Fruit fly (Drosophila melanogaster): ENCODE results near the gene Ddrgk1.
A peak's percentile ranks its signal among the peaks of the same experiment; 100 is the strongest.

Ddrgk1 gene

DNA sequence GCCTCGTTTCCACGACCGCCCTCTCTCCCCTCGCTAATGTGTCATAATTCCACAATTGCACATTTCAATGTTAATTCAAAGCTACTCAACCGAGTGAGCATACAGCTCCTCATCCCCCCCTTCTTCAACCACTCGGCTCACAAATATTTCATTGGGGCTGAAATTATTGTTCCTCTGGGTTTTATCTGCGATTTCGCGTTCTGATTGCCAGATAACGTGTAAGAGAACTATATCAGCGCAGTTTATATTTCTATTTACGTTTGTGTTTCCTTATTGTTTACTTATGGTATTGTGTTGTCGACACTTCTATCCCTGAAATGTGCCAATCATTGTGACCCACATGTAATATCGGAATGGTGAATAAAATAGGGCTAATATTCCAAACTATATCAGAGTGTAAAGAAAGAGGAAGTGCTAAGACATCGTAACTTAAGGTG is 8.1 kb upstream of the Ddrgk1 start (continued):
- TF ChIP-seq CG11093 (GFP tag; IDR thresholded peaks at IDR 0.05) (no peak), CG34422 (GFP tag; IDR thresholded peaks at IDR 0.05) (no peak), ac (GFP tag; optimal IDR thresholded peaks at IDR 0.05) (no peak), CG8765 (GFP tag; IDR thresholded peaks at IDR 0.05) (no peak), sens (GFP tag) (no peak), HHEX (GFP tag; optimal IDR thresholded peaks at IDR 0.05) (no peak), Ravus (GFP tag; IDR thresholded peaks at IDR 0.05) (no peak), Atf3 (GFP tag; optimal IDR thresholded peaks at IDR 0.05) (no peak), CG7839 (tag; optimal IDR thresholded peaks at IDR 0.05) (no peak), CG6654 (GFP tag; optimal IDR thresholded peaks at IDR 0.05) (no peak), jigr1 (GFP tag; IDR thresholded peaks at IDR 0.05) (no peak), zfh2 (GFP tag; optimal IDR thresholded peaks at IDR 0.05) (no peak)

DNA sequence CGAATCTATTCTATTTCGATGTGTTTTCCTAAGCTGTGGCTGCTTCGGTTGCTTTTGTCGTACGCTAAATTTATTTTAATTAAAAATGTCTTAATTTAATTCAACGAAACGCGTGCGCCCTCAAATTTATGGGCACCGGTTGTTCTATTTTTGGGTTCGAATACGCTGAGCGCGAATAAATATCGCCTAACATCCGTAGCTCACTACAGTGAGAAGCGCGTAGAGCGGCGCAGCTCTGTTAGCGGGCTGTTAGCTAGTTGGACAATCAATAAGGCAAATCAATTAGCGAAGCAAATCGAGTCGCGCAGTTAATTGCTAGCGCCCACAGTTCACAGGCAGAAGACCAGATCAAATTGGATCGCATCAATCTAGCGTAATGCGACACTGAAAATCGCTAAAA is 4.8 kb upstream of the Ddrgk1 start:
- TF ChIP-seq Doc3 (GFP tag; IDR thresholded peaks at IDR 0.05; ENCODE audit: partially characterized antibody) = no peak
- TF ChIP-seq CG17829 (tag; optimal IDR thresholded peaks at IDR 0.05) = peak; percentile 97
- TF ChIP-seq CG10543 (GFP tag; optimal IDR thresholded peaks at IDR 0.05) = peak; percentile 31
- TF ChIP-seq CG6854 (GFP tag; optimal IDR thresholded peaks at IDR 0.05) = no peak

DNA sequence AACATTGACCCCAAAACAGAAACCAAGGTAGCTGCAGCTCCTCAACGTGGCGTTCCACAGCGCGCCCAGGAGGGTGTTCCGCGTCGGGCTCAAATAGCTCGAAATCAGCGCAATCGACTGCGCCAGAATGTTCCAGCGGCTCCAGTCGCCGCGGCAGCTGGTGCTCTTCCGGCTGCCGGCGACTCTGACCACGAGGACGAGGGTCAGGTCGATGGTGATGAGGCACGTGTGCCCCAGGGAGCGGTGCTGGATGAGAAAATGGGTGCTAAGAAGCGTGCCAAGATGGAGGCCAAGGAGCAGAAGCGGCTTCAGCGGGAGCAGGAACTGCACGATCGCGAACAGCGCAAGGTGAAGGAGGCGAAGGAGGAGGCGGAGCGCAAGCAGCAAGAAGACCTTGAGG is 411 bp downstream of the Ddrgk1 start:
- TF ChIP-seq CG42726 (GFP tag; IDR thresholded peaks at IDR 0.05; ENCODE audit: partially characterized antibody) (0 out of 2 replicates have a peak, but pooled peaks have one; percentile 10), CG17359 (tag; optimal IDR thresholded peaks at IDR 0.05) (no peak), CG10209 (GFP tag; optimal IDR thresholded peaks at IDR 0.05) (no peak), ash1 (GFP tag; optimal IDR thresholded peaks at IDR 0.05) (no peak), knrl (GFP tag; IDR thresholded peaks at IDR 0.05; ENCODE audit: partially characterized antibody) (no peak), Med (GFP tag) (peak; percentile 65), dati (GFP tag; IDR thresholded peaks at IDR 0.05) (no peak), Ets65A (GFP tag) (peak; percentile 73), fru (optimal IDR thresholded peaks at IDR 0.05) (no peak)

DNA sequence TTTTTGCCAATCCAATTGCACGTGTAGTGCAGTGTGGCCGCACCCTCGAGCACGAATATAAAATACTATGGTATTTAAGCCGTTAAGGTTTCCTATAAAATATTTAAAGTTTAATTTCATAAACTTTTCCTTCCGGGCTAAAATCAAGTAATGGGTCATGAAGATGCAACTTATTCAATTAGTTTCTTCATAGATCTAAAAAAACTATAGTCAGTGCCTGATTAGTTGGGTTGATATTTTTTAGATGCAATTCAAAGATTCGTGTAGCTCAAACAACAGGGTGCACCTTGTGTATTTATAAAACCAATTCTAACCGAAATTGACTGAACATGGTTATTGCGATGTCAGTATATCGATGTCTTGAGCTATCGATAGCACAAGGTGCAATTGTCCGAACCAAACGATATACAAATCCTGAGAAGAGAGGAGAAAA is 3.9 kb downstream of the Ddrgk1 start, which contains the start of the genes Smyd5 and Oga:
TSS of gene Smyd5 (minus strand) at position 59 of the 433 bp plus-strand sequence.
TSS of gene Oga (plus strand) at position 345 of the 433 bp plus-strand sequence.
- TF ChIP-seq Ravus (GFP tag; IDR thresholded peaks at IDR 0.05) (no peak), CG43689 (GFP tag; IDR thresholded peaks at IDR 0.05) (no peak), h (optimal IDR thresholded peaks at IDR 0.05) (no peak), CG5245 (GFP tag; optimal IDR thresholded peaks at IDR 0.05) (no peak), Dll (GFP tag; IDR thresholded peaks at IDR 0.05; ENCODE audit: partially characterized antibody) (peak; percentile 91), ato (GFP tag; IDR thresholded peaks at IDR 0.05; ENCODE audit: partially characterized antibody) (peak; percentile 93), Trl (optimal IDR thresholded peaks at IDR 0.05) (no peak), Trl (GFP tag; optimal IDR thresholded peaks at IDR 0.05) (peak; percentile 53), salm (tag; optimal IDR thresholded peaks at IDR 0.05) (no peak), gt (GFP tag; IDR thresholded peaks at IDR 0.05) (no peak), CG15269 (tag; optimal IDR thresholded peaks at IDR 0.05) (no peak), emc (GFP tag; optimal IDR thresholded peaks at IDR 0.05) (no peak), tll (GFP tag; optimal IDR thresholded peaks at IDR 0.05) (peak in 1 of 2 experiments; percentile 74), CG2712 (tag; optimal IDR thresholded peaks at IDR 0.05) (peak; percentile 32), CG2678 (tag; optimal IDR thresholded peaks at IDR 0.05) (no peak), E2f1 (GFP tag; IDR thresholded peaks at IDR 0.05) (no peak), Myb (GFP tag; optimal IDR thresholded peaks at IDR 0.05) (peak; percentile 94), Doc3 (GFP tag; IDR thresholded peaks at IDR 0.05; ENCODE audit: partially characterized antibody) (peak; percentile 90), CG12769 (tag; optimal IDR thresholded peaks at IDR 0.05) (no peak), p53 (GFP tag; optimal IDR thresholded peaks at IDR 0.05) (no peak), hth (optimal IDR thresholded peaks at IDR 0.05) (no peak), bcd (GFP tag; optimal IDR thresholded peaks at IDR 0.05) (no peak), CG12219 (GFP tag; optimal IDR thresholded peaks at IDR 0.05) (no peak), CG15696 (tag; optimal IDR thresholded peaks at IDR 0.05) (no peak), CG18262 (tag; optimal IDR thresholded peaks at IDR 0.05) (peak; percentile 24), CG7839 (tag; optimal IDR thresholded peaks at IDR 0.05) (peak; percentile 30)
